Worm (Caenorhabditis elegans): ENCODE results near the gene lipl-1.
A peak's percentile ranks its signal among the peaks of the same experiment; 100 is the strongest.

lipl-1 gene

DNA sequence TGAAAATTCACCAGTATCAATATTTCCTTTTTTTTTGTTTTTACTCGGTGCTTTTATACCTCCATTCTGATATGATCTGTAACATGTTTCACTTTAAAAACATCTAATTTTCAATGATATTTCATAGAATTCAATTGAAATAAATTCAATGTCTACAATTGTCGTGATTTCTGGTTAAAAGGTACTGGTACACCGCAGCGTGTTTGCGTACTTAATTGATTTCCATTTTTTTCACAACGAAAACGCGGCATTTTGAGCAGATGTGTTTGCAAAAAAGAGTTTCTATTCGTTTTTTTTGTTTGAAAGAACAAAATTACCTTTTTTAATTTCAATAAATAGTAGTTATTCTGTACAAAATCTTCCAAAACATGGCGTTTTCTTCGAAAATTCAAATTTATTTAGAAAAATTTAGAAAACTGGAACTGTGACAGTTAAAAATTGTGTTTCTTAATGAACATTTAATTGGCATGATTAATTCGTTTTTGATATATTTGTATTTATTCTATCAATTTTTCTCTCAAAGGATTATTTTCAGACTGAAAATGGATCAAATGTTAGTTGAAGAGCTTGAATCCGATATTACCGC lies 50.9 kb downstream of the lipl-1 start, which contains the start of gene pnn-1:
Gene pnn-1, plus strand, starts transcription at position 536 of the 586 bp plus-strand sequence.
- TF ChIP-seq B0019.2 (GFP tag; conservative IDR thresholded peaks at IDR 0.05): no peak
- TF ChIP-seq ZK185.1 (tag; optimal IDR thresholded peaks at IDR 0.05; ENCODE audit: poor library complexity, severe bottlenecking): no peak
- TF ChIP-seq efl-1 (GFP tag; optimal IDR thresholded peaks at IDR 0.05): peak; percentile 32
- peak; percentile 42; the same call in 1 of the 2 replicates for TF ChIP-seq mcd-1 (GFP tag; IDR thresholded peaks at IDR 0.05)
- TF ChIP-seq mes-4 (tag; optimal IDR thresholded peaks at IDR 0.05): no peak
- no peak for TF ChIP-seq nhr-27 (tag; optimal IDR thresholded peaks at IDR 0.05)
- TF ChIP-seq snpc-1.3 (tag; optimal IDR thresholded peaks at IDR 0.05; ENCODE audit: insufficient read depth): no peak
- peak in 1 of 3 experiments; percentile 63 for TF ChIP-seq lin-35 (GFP tag; optimal IDR thresholded peaks at IDR 0.05)
- TF ChIP-seq dpl-1 (GFP tag; optimal IDR thresholded peaks at IDR 0.05): peak; percentile 6
- TF ChIP-seq hmg-1.2 (GFP tag; IDR thresholded peaks at IDR 0.05): peak; percentile 26; the same call in 1 of the 2 replicates
